Worm (Caenorhabditis elegans) whole organism, L2 larva: ENCODE measurements around the gene Y49A3A.3.

ENCODE experiments used
- aly-2 ChIP-seq: fragments of 150-350 bp; optimal IDR thresholded peaks from 2 replicates; lab custom pipeline; 2014; ENCODE audit warnings: missing biosample characterization, missing genetic modification characterization
- elt-3 ChIP-seq: sonication (generic microtip); optimal IDR thresholded peaks from 2 replicates; lab custom pipeline; 2017; ENCODE audit warnings: missing biosample characterization, missing genetic modification characterization
- lin-11 ChIP-seq: fragments of 150-350 bp; sonication (generic microtip); optimal IDR thresholded peaks from 2 replicates; lab custom pipeline; 2014; ENCODE audit warnings: missing biosample characterization, missing genetic modification characterization, inconsistent platforms, mixed read lengths
- unc-55 ChIP-seq: fragments of 150-350 bp; sonication (generic microtip); optimal IDR thresholded peaks from 3 replicates; lab custom pipeline; 2014; ENCODE audit warnings: missing biosample characterization, missing genetic modification reagents, missing genetic modification characterization

- no peak for TF ChIP-seq lin-11 (tag; lab: Kevin White, UChicago)
- no peak for TF ChIP-seq aly-2 (tag; lab: Kevin White, UChicago)
- TF ChIP-seq elt-3 (tag; lab: Kevin White, UChicago), result no peak
- TF ChIP-seq unc-55 (GFP tag; lab: Kevin White, UChicago), result no peak
Measured at ce11 chrV:14369412-14369811, 15.2 kb downstream of the Y49A3A.3 start.
